Worm (Caenorhabditis elegans) whole organism, L4/young adult: ENCODE data around the gene pro-2.

Source experiments
- W03F9.2 ChIP-seq: fragments of 150-350 bp; optimal IDR thresholded peaks from 2 replicates; lab custom pipeline; 2014; ENCODE audit warnings: missing biosample characterization, missing genetic modification characterization
- him-1 ChIP-seq: sonication (generic microtip); optimal IDR thresholded peaks from 2 replicates; lab custom pipeline; 2016; ENCODE audit warnings: missing genotype, missing genetic modification reagents, missing genetic modification characterization, missing compliant biosample characterization

- TF ChIP-seq him-1 (tag; lab: Kevin White, UChicago) (no peak), W03F9.2 (tag; lab: Kevin White, UChicago) (no peak)
Measured at ce11 chrII:10373536-10374169, 28.7 kb upstream of the pro-2 start.
